Fruit fly (Drosophila melanogaster) whole organism, prepupa: ENCODE data around the gene Tmem214.

ENCODE experiments used
- CG10631 ChIP-seq: fragments of 200-800 bp; sonication (Bioruptor generic); optimal IDR thresholded peaks from 2 replicates; lab custom pipeline; 2016; ENCODE audit warnings: missing biosample characterization, missing genetic modification characterization
- CG10669 ChIP-seq: fragments of 200-800 bp; sonication (Bioruptor generic); optimal IDR thresholded peaks from 3 replicates; lab custom pipeline; 2018; ENCODE audit warnings: missing biosample characterization, mild to moderate bottlenecking, missing genetic modification characterization, moderate library complexity
- CG11762 ChIP-seq: fragments of 200-800 bp; sonication (Bioruptor generic); optimal IDR thresholded peaks from 3 replicates; lab custom pipeline; 2016; ENCODE audit warnings: missing biosample characterization, missing genetic modification characterization; ENCODE audit not compliant: insufficient read depth
- CG11902 ChIP-seq: fragments of 200-800 bp; sonication (Bioruptor generic); optimal IDR thresholded peaks from 3 replicates; lab custom pipeline; 2016; ENCODE audit warnings: missing biosample characterization, missing genetic modification characterization
- CG15336 ChIP-seq: fragments of 200-800 bp; sonication (Bioruptor generic); IDR thresholded peaks from 2 replicates; pipeline ENCODE4 v1.3.6; 2022; ENCODE audit warnings: missing biosample characterization, missing genetic modification characterization
- CG1621 ChIP-seq: fragments of 200-800 bp; sonication (Bioruptor generic); optimal IDR thresholded peaks from 3 replicates; lab custom pipeline; 2018; ENCODE audit warnings: missing biosample characterization, mild to moderate bottlenecking, missing genetic modification characterization
- CG16779 ChIP-seq: fragments of 200-800 bp; sonication (Bioruptor generic); optimal IDR thresholded peaks from 3 replicates; lab custom pipeline; 2017; ENCODE audit warnings: missing biosample characterization, mild to moderate bottlenecking, missing genetic modification characterization
- CG3032 ChIP-seq: fragments of 200-800 bp; optimal IDR thresholded peaks from 2 replicates; lab custom pipeline; 2019; ENCODE audit warnings: missing biosample characterization, mild to moderate bottlenecking, missing genetic modification characterization, moderate library complexity
- CG31627 ChIP-seq: fragments of 200-800 bp; sonication (Bioruptor generic); optimal IDR thresholded peaks from 3 replicates; lab custom pipeline; 2016; ENCODE audit warnings: missing biosample characterization, missing genetic modification characterization
- CG32006 ChIP-seq: fragments of 200-800 bp; sonication (Bioruptor generic); optimal IDR thresholded peaks from 3 replicates; lab custom pipeline; 2017; ENCODE audit warnings: missing biosample characterization, mild to moderate bottlenecking, missing genetic modification characterization
- CG34406 ChIP-seq: fragments of 200-800 bp; sonication (Bioruptor generic); optimal IDR thresholded peaks from 3 replicates; lab custom pipeline; 2016; ENCODE audit warnings: missing biosample characterization, missing genetic modification characterization
- CG6163 ChIP-seq: fragments of 200-800 bp; sonication (Bioruptor generic); IDR thresholded peaks from 3 replicates; pipeline ENCODE4 v1.3.6; 2022; ENCODE audit warnings: missing biosample characterization, missing genetic modification characterization
- CG6854 ChIP-seq: fragments of 200-800 bp; sonication (Bioruptor generic); optimal IDR thresholded peaks from 2 replicates; lab custom pipeline; 2017; ENCODE audit warnings: missing biosample characterization, mild to moderate bottlenecking, missing genetic modification characterization
- CG7368 ChIP-seq: fragments of 200-800 bp; sonication (Bioruptor generic); optimal IDR thresholded peaks from 3 replicates; lab custom pipeline; 2016; ENCODE audit warnings: missing biosample characterization, missing genetic modification characterization
- CG8119 ChIP-seq: fragments of 200-800 bp; sonication (Bioruptor generic); IDR thresholded peaks from 3 replicates; pipeline ENCODE4 v1.3.6; 2022; ENCODE audit warnings: missing biosample characterization, missing genetic modification characterization
- CG8319 ChIP-seq: fragments of 200-800 bp; sonication (Bioruptor generic); optimal IDR thresholded peaks from 3 replicates; lab custom pipeline; 2016; ENCODE audit warnings: missing biosample characterization, missing genetic modification characterization
- CG8632 ChIP-seq: fragments of 200-800 bp; sonication (Bioruptor generic); optimal IDR thresholded peaks from 3 replicates; lab custom pipeline; 2016; ENCODE audit warnings: missing biosample characterization, missing genetic modification characterization
- CG9139 ChIP-seq: fragments of 200-800 bp; sonication (Bioruptor generic); optimal IDR thresholded peaks from 3 replicates; lab custom pipeline; 2017; ENCODE audit warnings: missing biosample characterization, mild to moderate bottlenecking, missing genetic modification characterization
- Eip75B ChIP-seq: fragments of 200-800 bp; sonication (Bioruptor generic); optimal IDR thresholded peaks from 3 replicates; lab custom pipeline; 2016; ENCODE audit warnings: missing biosample characterization, missing genetic modification characterization
- Eip78C ChIP-seq: fragments of 200-800 bp; sonication (Bioruptor generic); peaks from one replicate; lab custom pipeline; 2016; ENCODE audit warnings: missing biosample characterization, missing genetic modification characterization
- Eip93F ChIP-seq: fragments of 200-800 bp; sonication (Bioruptor generic); optimal IDR thresholded peaks from 2 replicates; lab custom pipeline; 2016; ENCODE audit warnings: missing biosample characterization, mild to moderate bottlenecking, missing genetic modification characterization
- Ets21C ChIP-seq: fragments of 200-800 bp; sonication (Bioruptor generic); optimal IDR thresholded peaks from 3 replicates; lab custom pipeline; 2016; ENCODE audit warnings: missing biosample characterization, missing genetic modification characterization
- Ets96B ChIP-seq: fragments of 200-800 bp; optimal IDR thresholded peaks from 2 replicates; lab custom pipeline; 2019; ENCODE audit warnings: missing biosample characterization, mild to moderate bottlenecking, missing genetic modification characterization, moderate library complexity
- Gug ChIP-seq: fragments of 200-800 bp; sonication (Bioruptor generic); IDR thresholded peaks from 2 replicates; pipeline ENCODE4 v1.3.6; 2022; ENCODE audit warnings: missing biosample characterization, missing genetic modification characterization
- Hr39 ChIP-seq: fragments of 200-800 bp; sonication (Bioruptor generic); optimal IDR thresholded peaks from 2 replicates; lab custom pipeline; 2016; ENCODE audit warnings: missing biosample characterization, missing genetic modification characterization
- Hr4 ChIP-seq: fragments of 200-800 bp; sonication (Bioruptor generic); optimal IDR thresholded peaks from 3 replicates; lab custom pipeline; 2016; ENCODE audit warnings: missing biosample characterization, missing genetic modification characterization
- Lpt ChIP-seq: fragments of 200-800 bp; sonication (Bioruptor generic); optimal IDR thresholded peaks from 3 replicates; lab custom pipeline; 2016; ENCODE audit warnings: missing biosample characterization, missing genetic modification characterization
- Met ChIP-seq: fragments of 200-800 bp; sonication (Bioruptor generic); optimal IDR thresholded peaks from 3 replicates; lab custom pipeline; 2016; ENCODE audit warnings: missing biosample characterization, missing genetic modification characterization
- Smox ChIP-seq: fragments of 200-800 bp; sonication (Bioruptor generic); optimal IDR thresholded peaks from 3 replicates; lab custom pipeline; 2016; ENCODE audit warnings: missing biosample characterization, missing genetic modification characterization
- Sox102F ChIP-seq: fragments of 200-800 bp; sonication (Bioruptor generic); optimal IDR thresholded peaks from 2 replicates; lab custom pipeline; 2016; ENCODE audit warnings: missing biosample characterization, mild to moderate bottlenecking, missing genetic modification characterization
- Sox14 ChIP-seq: fragments of 200-800 bp; sonication (Bioruptor generic); optimal IDR thresholded peaks from 3 replicates; lab custom pipeline; 2016; ENCODE audit warnings: missing biosample characterization, missing genetic modification characterization
- achi ChIP-seq: fragments of 200-800 bp; sonication (Bioruptor generic); optimal IDR thresholded peaks from 3 replicates; lab custom pipeline; 2016; ENCODE audit warnings: missing biosample characterization, missing genetic modification characterization
- acj6 ChIP-seq: fragments of 200-800 bp; sonication (Bioruptor generic); optimal IDR thresholded peaks from 3 replicates; lab custom pipeline; 2016; ENCODE audit warnings: missing biosample characterization, missing genetic modification characterization
- cyc ChIP-seq: fragments of 200-800 bp; sonication (Bioruptor generic); optimal IDR thresholded peaks from 3 replicates; lab custom pipeline; 2016; ENCODE audit warnings: missing biosample characterization, missing genetic modification characterization
- eg ChIP-seq: fragments of 200-800 bp; sonication (Bioruptor generic); IDR thresholded peaks from 3 replicates; pipeline ENCODE4 v1.3.6; 2022; ENCODE audit warnings: missing biosample characterization, missing genetic modification characterization
- esn ChIP-seq: fragments of 200-800 bp; sonication (Bioruptor generic); optimal IDR thresholded peaks from 2 replicates; lab custom pipeline; 2016; ENCODE audit warnings: missing biosample characterization, mild to moderate bottlenecking, missing genetic modification characterization, moderate library complexity
- fd59A ChIP-seq: fragments of 200-800 bp; sonication (Bioruptor generic); optimal IDR thresholded peaks from 2 replicates; lab custom pipeline; 2017; ENCODE audit warnings: missing biosample characterization, mild to moderate bottlenecking, missing genetic modification characterization, missing genetic modification reagents
- fkh ChIP-seq: fragments of 200-800 bp; sonication (Bioruptor generic); optimal IDR thresholded peaks from 3 replicates; lab custom pipeline; 2017; ENCODE audit warnings: missing biosample characterization, mild to moderate bottlenecking, missing genetic modification characterization, moderate library complexity
- lz ChIP-seq: fragments of 200-800 bp; sonication (Bioruptor generic); optimal IDR thresholded peaks from 3 replicates; lab custom pipeline; 2016; ENCODE audit warnings: missing biosample characterization, missing genetic modification characterization
- net ChIP-seq: fragments of 200-800 bp; sonication (Bioruptor generic); optimal IDR thresholded peaks from 3 replicates; lab custom pipeline; 2016; ENCODE audit warnings: missing biosample characterization, missing genetic modification characterization
- pdm3 ChIP-seq: fragments of 200-800 bp; sonication (Bioruptor generic); optimal IDR thresholded peaks from 3 replicates; lab custom pipeline; 2016; ENCODE audit warnings: missing biosample characterization, missing genetic modification characterization
- salr ChIP-seq, 2 experiments: fragments of 200-800 bp; sonication (Bioruptor generic); optimal IDR thresholded peaks; 3 replicates each; lab custom pipeline; 2016 to 2018; ENCODE audit warnings: missing biosample characterization in 2 of 2, missing genetic modification characterization in 2 of 2, mild to moderate bottlenecking in 1 of 2
- spab ChIP-seq: fragments of 200-800 bp; sonication (Bioruptor generic); optimal IDR thresholded peaks from 2 replicates; lab custom pipeline; 2017; ENCODE audit warnings: missing biosample characterization, mild to moderate bottlenecking, missing genetic modification characterization, missing genetic modification reagents
- svp ChIP-seq: fragments of 200-800 bp; sonication (Bioruptor generic); peaks from one replicate; lab custom pipeline; 2016; ENCODE audit warnings: missing biosample characterization, missing genetic modification characterization
- topi ChIP-seq: fragments of 200-800 bp; sonication (Bioruptor generic); optimal IDR thresholded peaks from 3 replicates; lab custom pipeline; 2016; ENCODE audit warnings: missing biosample characterization, missing genetic modification characterization
- vri ChIP-seq: fragments of 200-800 bp; sonication (Bioruptor generic); optimal IDR thresholded peaks from 3 replicates; lab custom pipeline; 2016; ENCODE audit warnings: missing biosample characterization, mild to moderate bottlenecking, missing genetic modification characterization

Gene Tmem214

DNA sequence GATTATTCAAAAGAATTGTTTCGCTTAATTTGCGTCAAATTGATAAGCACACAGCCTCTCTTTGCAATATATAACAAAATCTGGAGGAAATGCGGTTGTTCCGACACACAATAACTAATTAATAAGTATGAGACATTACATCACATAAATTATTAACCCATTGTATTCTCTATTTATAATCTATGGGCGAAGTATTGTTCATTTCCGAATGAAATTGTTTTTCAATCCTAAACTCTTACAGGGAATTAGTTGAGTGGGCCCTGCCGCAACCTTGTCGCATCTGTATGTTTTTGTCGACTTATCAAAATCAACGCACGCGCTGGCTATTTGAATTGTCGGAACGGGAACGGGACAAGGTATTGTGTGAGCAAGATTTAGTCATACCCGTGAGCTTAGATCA is 2.1 kb upstream of the Tmem214 start, which contains the start of gene CG16743:
CG16743 (plus strand) TSS at position 57 of the 400 bp plus-strand sequence.
- TF ChIP-seq topi (peak; percentile 17), Hr4 (GFP tag; lab: Kevin White, UChicago) (no peak), esn (GFP tag; lab: Kevin White, UChicago) (peak; percentile 35), lz (GFP tag; lab: Kevin White, UChicago) (peak; percentile 29), cyc (peak; percentile 16), CG31627 (GFP tag; lab: Kevin White, UChicago) (peak; percentile 25), CG16779 (tag; lab: Kevin White, UChicago) (no peak), svp (GFP tag; lab: Kevin White, UChicago) (peak; percentile 85), Eip78C (GFP tag; lab: Kevin White, UChicago) (peak; percentile 67), Smox (GFP tag; lab: Kevin White, UChicago) (no peak), vri (GFP tag; lab: Kevin White, UChicago) (peak; percentile 30)

DNA sequence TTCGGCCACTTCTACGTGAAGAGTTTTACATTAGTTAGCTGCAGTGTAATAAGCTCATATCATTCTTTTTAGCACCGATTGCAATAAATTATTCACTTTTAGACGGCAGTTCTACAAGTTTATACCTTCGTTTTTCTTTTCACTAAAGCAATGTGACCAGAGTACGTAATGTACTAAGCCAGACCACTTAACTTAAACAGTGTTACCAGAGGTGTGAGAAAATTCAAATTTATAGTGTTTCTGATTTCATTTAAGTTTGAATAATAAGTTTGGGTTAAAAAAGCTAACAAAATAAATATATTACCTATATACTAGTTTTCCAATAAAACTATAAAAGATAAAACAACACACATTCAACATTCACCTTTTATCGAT is 2.1 kb downstream of the Tmem214 start:
- TF ChIP-seq CG7368 (GFP tag; lab: Kevin White, UChicago) (no peak), CG1621 (tag; lab: Kevin White, UChicago) (no peak)

DNA sequence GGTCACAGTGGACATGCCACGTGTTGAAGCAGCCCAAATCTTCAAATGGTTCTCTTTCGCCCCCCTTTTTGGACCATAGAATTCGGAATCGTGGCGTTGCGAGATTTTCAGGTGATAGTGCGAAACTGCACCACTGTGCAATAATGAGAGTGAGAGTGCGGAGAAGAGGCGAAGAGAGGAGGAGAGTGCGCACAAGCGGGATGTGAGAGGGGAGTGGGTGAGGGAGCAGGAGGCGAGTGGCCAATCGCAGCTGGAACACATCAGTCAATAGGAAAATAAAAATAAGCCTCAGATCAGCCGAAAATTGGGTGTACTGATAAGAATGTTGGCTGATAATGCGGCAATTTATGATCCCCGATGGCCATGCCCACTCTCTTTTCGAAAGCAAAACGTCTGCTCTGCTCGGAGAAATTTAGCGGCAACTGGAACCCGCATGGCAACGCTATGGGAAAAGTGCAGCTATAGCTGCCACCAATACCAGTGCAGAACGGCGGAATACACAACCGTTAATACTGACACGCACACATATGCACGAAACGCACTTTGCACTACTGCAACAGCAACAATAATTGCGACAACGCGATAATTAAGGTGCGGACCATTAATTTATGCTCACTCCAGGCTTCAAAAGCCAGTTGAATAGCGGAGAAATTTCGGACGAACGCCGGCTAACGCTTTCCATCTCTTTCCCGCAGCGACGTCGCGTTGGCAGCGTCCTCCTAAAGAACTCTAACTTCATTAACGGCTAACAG is 2.6 kb downstream of the Tmem214 start:
- TF ChIP-seq Hr39 (GFP tag; lab: Kevin White, UChicago) (peak; percentile 15), eg (GFP tag; lab: Robert Waterston, UW) (peak; percentile 63; the same call in 2 of the 3 replicates), Ets21C (no peak), fkh (GFP tag; lab: Kevin White, UChicago) (peak; percentile 26), Sox14 (peak; percentile 36), CG31627 (GFP tag; lab: Kevin White, UChicago) (peak; percentile 31), Gug (GFP tag; lab: Robert Waterston, UW) (no peak), CG6163 (GFP tag; lab: Robert Waterston, UW) (peak; percentile 26; the same call in 1 of the 3 replicates), CG7368 (GFP tag; lab: Kevin White, UChicago) (no peak), lz (GFP tag; lab: Kevin White, UChicago) (no peak), CG3032 (tag; lab: Kevin White, UChicago) (peak; percentile 22), net (peak; percentile 48), Eip93F (GFP tag; lab: Kevin White, UChicago) (no peak), topi (peak; percentile 21), CG11902 (GFP tag; lab: Kevin White, UChicago) (no peak), CG10631 (GFP tag; lab: Kevin White, UChicago) (no peak), CG8632 (GFP tag; lab: Kevin White, UChicago) (no peak), fd59A (GFP tag; lab: Kevin White, UChicago) (no peak), CG8319 (GFP tag; lab: Kevin White, UChicago) (no peak), CG32006 (peak; percentile 54), CG34406 (GFP tag; lab: Kevin White, UChicago) (peak; percentile 20), achi (GFP tag; lab: Kevin White, UChicago) (no peak), Ets96B (peak; percentile 27), Hr4 (GFP tag; lab: Kevin White, UChicago) (peak; percentile 46), acj6 (GFP tag; lab: Kevin White, UChicago) (no peak), spab (GFP tag; lab: Kevin White, UChicago) (peak; percentile 73), CG9139 (GFP tag; lab: Kevin White, UChicago) (peak; percentile 52), esn (GFP tag; lab: Kevin White, UChicago) (peak; percentile 24), CG8119 (GFP tag; lab: Robert Waterston, UW) (peak; percentile 49; the same call in 1 of the 3 replicates), CG10669 (GFP tag; lab: Kevin White, UChicago) (peak; percentile 43), CG11762 (no peak), vri (GFP tag; lab: Kevin White, UChicago) (peak; percentile 17), CG6854 (peak; percentile 50), Lpt (GFP tag; lab: Kevin White, UChicago) (peak; percentile 28), Sox102F (GFP tag; lab: Kevin White, UChicago) (peak; percentile 61), pdm3 (GFP tag; lab: Kevin White, UChicago) (peak; percentile 2), Eip75B (GFP tag; lab: Kevin White, UChicago) (peak; percentile 24), Met (GFP tag; lab: Kevin White, UChicago) (peak; percentile 41), salr (GFP tag; optimal IDR thresholded peaks at IDR 0.05; lab: Kevin White, UChicago) (peak; percentile 1 to 13), CG15336 (GFP tag; lab: Robert Waterston, UW) (peak; percentile 41)
